Fruit fly (Drosophila melanogaster) whole organism: ENCODE measurements around the gene asp.

ENCODE experiments used
- CG8478 ChIP-seq: fragments of >200 bp; optimal IDR thresholded peaks from 2 replicates; lab custom pipeline; 2018; ENCODE audit warnings: inconsistent platforms
- Dll ChIP-seq: fragments of >200 bp; optimal IDR thresholded peaks from 2 replicates; lab custom pipeline; 2017
- EcR ChIP-seq, 2 experiments: fragments of >200 bp; optimal IDR thresholded peaks; 2 replicates each; lab custom pipeline; 2017; ENCODE audit warnings: missing biosample characterization in 2 of 2, missing genetic modification characterization in 2 of 2, missing genetic modification reagents in 2 of 2
- pan ChIP-seq: fragments of >200 bp; optimal IDR thresholded peaks from 2 replicates; lab custom pipeline; 2017
- psq ChIP-seq: fragments of >200 bp; optimal IDR thresholded peaks from 2 replicates; lab custom pipeline; 2017
- usp ChIP-seq: fragments of >200 bp; optimal IDR thresholded peaks from 2 replicates; lab custom pipeline; 2017; ENCODE audit warnings: missing biosample characterization, missing genetic modification characterization, mixed read lengths

The asp gene

dm6 chr3R:24790036-24790435, 36.4 kb downstream of the asp start, which contains the start of gene CG13634:
TSS of gene CG13634 (minus strand) at chr3R:24790136.
- TF ChIP-seq psq = no peak
- no peak for TF ChIP-seq CG8478 (lab: Kevin White, UChicago)
- TF ChIP-seq EcR (GFP tag; optimal IDR thresholded peaks at IDR 0.05; lab: Kevin White, UChicago) = no peak
- no peak for TF ChIP-seq Dll
- no peak for TF ChIP-seq usp
- TF ChIP-seq pan = no peak

- TF ChIP-seq pan (no peak), Dll (no peak), CG8478 (lab: Kevin White, UChicago) (no peak), psq (no peak), usp (no peak), EcR (GFP tag; optimal IDR thresholded peaks at IDR 0.05; lab: Kevin White, UChicago) (no peak)
These were observed 44.9 kb downstream of the asp start for dm6 chr3R:24798595-24798994.

DNA sequence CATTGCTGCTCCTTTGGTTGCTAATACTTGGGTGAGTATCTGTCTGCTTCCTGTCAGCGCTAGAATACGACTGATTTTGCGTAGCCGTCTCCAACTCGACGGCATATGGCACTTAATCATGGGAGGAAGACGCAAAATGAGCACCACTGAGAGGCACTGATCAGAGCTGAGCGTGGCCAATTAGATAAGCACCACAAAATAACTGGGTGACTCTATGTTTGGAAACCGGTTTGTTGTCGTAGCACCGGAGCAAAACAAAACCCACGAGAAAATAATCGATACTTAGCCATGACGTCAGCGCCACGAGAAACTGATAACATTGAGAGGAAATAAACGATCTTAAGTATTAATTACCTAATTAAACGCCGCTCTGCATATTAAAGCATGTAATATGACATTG, 45.9 kb downstream of the asp start, which contains the start of gene Ude:
Gene Ude (minus strand): TSS at position 166 of the 400 bp plus-strand sequence.
- TF ChIP-seq pan (no peak), psq (no peak), EcR (GFP tag; optimal IDR thresholded peaks at IDR 0.05; lab: Kevin White, UChicago) (no peak), usp (no peak), Dll (no peak), CG8478 (lab: Kevin White, UChicago) (no peak)

- no peak for TF ChIP-seq CG8478 (lab: Kevin White, UChicago)
- no peak for TF ChIP-seq pan
- no peak for TF ChIP-seq psq
- TF ChIP-seq usp = no peak
- TF ChIP-seq EcR (GFP tag; optimal IDR thresholded peaks at IDR 0.05; lab: Kevin White, UChicago) = no peak
- no peak for TF ChIP-seq Dll
These were observed 51.4 kb downstream of the asp start, which contains the start of gene polybromo for dm6 chr3R:24805048-24805447. TSS of gene polybromo (minus strand) at chr3R:24805259.

DNA sequence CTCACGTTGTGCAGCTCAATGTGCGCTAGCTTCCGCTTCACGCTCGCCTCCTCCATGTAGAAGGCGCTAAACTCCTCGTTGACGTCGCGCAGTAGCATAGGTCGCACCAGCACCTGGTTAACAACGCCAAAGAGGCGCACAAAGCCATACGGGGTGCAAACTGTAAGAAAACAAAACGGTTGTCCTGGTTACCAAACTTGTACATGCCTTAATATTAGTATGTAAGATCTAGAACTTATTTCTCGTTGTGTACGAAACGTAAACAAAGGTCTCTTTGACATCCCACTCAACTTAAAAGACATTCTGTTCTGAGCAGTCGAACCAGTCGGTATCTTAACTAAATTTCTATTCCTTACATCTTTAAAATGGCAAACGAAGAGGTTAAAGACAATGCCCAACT, 53.7 kb downstream of the asp start, which contains the start of gene CG6980:
Gene CG6980 (plus strand): TSS at position 301 of the 400 bp plus-strand sequence.
- TF ChIP-seq psq (no peak), Dll (no peak), pan (no peak), EcR (GFP tag; optimal IDR thresholded peaks at IDR 0.05; lab: Kevin White, UChicago) (no peak), usp (no peak), CG8478 (lab: Kevin White, UChicago) (no peak)

dm6 chr3R:24809576-24810279, 56.1 kb downstream of the asp start:
- TF ChIP-seq usp (no peak), EcR (GFP tag; optimal IDR thresholded peaks at IDR 0.05; lab: Kevin White, UChicago) (no peak), CG8478 (lab: Kevin White, UChicago) (no peak), psq (no peak), Dll (no peak), pan (no peak)
